Worm (Caenorhabditis elegans): ENCODE data around the gene srv-9.

Gene srv-9

ce11 chrV:13421697-13422096 is 1.2 kb downstream of the srv-9 start:
- TF ChIP-seq aly-2 (tag; optimal IDR thresholded peaks at IDR 0.05) (no peak), ztf-11 (tag; optimal IDR thresholded peaks at IDR 0.05) (no peak), jun-1 (tag; optimal IDR thresholded peaks at IDR 0.05) (peak; percentile 18), elt-3 (tag; optimal IDR thresholded peaks at IDR 0.05) (no peak), nhr-23 (tag; optimal IDR thresholded peaks at IDR 0.05) (no peak), ztf-4 (tag; optimal IDR thresholded peaks at IDR 0.05) (no peak), zag-1 (tag; optimal IDR thresholded peaks at IDR 0.05) (no peak), elt-1 (tag; optimal IDR thresholded peaks at IDR 0.05) (no peak), sea-2 (GFP tag; optimal IDR thresholded peaks at IDR 0.05) (no peak), lin-15B (tag; optimal IDR thresholded peaks at IDR 0.05) (no peak), pqm-1 (tag; optimal IDR thresholded peaks at IDR 0.05) (peak; percentile 96), elt-2 (tag; optimal IDR thresholded peaks at IDR 0.05) (peak; percentile 91), ceh-9 (tag; optimal IDR thresholded peaks at IDR 0.05) (no peak), unc-39 (tag; optimal IDR thresholded peaks at IDR 0.05) (no peak), tbx-2 (tag; optimal IDR thresholded peaks at IDR 0.05) (no peak), nhr-237 (tag; optimal IDR thresholded peaks at IDR 0.05) (no peak)

ce11 chrV:13420640-13421039 is 2.3 kb downstream of the srv-9 start, which contains the start of gene srv-8:
Gene srv-8, minus strand, starts transcription at chrV:13420740.
- no peak for TF ChIP-seq nhr-11 (tag; optimal IDR thresholded peaks at IDR 0.05)

- TF ChIP-seq hmg-11 (tag; optimal IDR thresholded peaks at IDR 0.05): no peak
- TF ChIP-seq tbx-2 (tag; optimal IDR thresholded peaks at IDR 0.05): no peak
- no peak for TF ChIP-seq snpc-4 (tag; optimal IDR thresholded peaks at IDR 0.05)
- no peak for TF ChIP-seq aly-2 (tag; optimal IDR thresholded peaks at IDR 0.05)
- TF ChIP-seq egl-5 (tag; optimal IDR thresholded peaks at IDR 0.05): no peak
- no peak for TF ChIP-seq ceh-82 (tag; optimal IDR thresholded peaks at IDR 0.05)
- TF ChIP-seq ceh-9 (tag; optimal IDR thresholded peaks at IDR 0.05): no peak
- no peak for TF ChIP-seq zag-1 (tag; optimal IDR thresholded peaks at IDR 0.05)
- TF ChIP-seq ztf-4 (tag; optimal IDR thresholded peaks at IDR 0.05): no peak
- TF ChIP-seq mdl-1 (tag; optimal IDR thresholded peaks at IDR 0.05): no peak
- TF ChIP-seq nhr-76 (tag; optimal IDR thresholded peaks at IDR 0.05): no peak
- TF ChIP-seq nhr-11 (tag; optimal IDR thresholded peaks at IDR 0.05): no peak
- TF ChIP-seq eor-1 (tag; optimal IDR thresholded peaks at IDR 0.05): no peak
- TF ChIP-seq unc-39 (tag; optimal IDR thresholded peaks at IDR 0.05): no peak
- no peak for TF ChIP-seq elt-1 (tag; optimal IDR thresholded peaks at IDR 0.05)
- TF ChIP-seq lin-39 (tag; optimal IDR thresholded peaks at IDR 0.05): no peak
- TF ChIP-seq ceh-16 (tag; optimal IDR thresholded peaks at IDR 0.05): no peak
- no peak for TF ChIP-seq nhr-67 (tag; optimal IDR thresholded peaks at IDR 0.05)
- TF ChIP-seq daf-12 (tag; optimal IDR thresholded peaks at IDR 0.05): no peak
Observed at ce11 chrV:13417513-13417912, 5.4 kb downstream of the srv-9 start, which contains the start of gene F53F1.6. Gene F53F1.6, minus strand, starts transcription at chrV:13417613.

ce11 chrV:13416076-13416475 is 6.9 kb downstream of the srv-9 start:
- TF ChIP-seq nhr-237 (tag; optimal IDR thresholded peaks at IDR 0.05) (no peak), elt-1 (tag; optimal IDR thresholded peaks at IDR 0.05) (no peak), lsy-12 (tag; optimal IDR thresholded peaks at IDR 0.05) (no peak), snpc-4 (tag; optimal IDR thresholded peaks at IDR 0.05) (no peak), ama-1 (optimal IDR thresholded peaks at IDR 0.05) (no peak), ztf-4 (tag; optimal IDR thresholded peaks at IDR 0.05) (no peak), fkh-2 (tag; optimal IDR thresholded peaks at IDR 0.05) (no peak), fos-1 (tag; optimal IDR thresholded peaks at IDR 0.05) (no peak), sea-2 (GFP tag; optimal IDR thresholded peaks at IDR 0.05) (no peak), nhr-77 (tag; optimal IDR thresholded peaks at IDR 0.05) (peak; percentile 79), zag-1 (tag; optimal IDR thresholded peaks at IDR 0.05) (no peak), pqm-1 (tag; optimal IDR thresholded peaks at IDR 0.05) (no peak), nhr-43 (tag; optimal IDR thresholded peaks at IDR 0.05; ENCODE audit: poor library complexity, severe bottlenecking) (peak; percentile 46), lin-39 (tag; optimal IDR thresholded peaks at IDR 0.05) (no peak), tbx-2 (tag; optimal IDR thresholded peaks at IDR 0.05) (no peak), hmg-11 (tag; optimal IDR thresholded peaks at IDR 0.05) (no peak), ceh-28 (tag; optimal IDR thresholded peaks at IDR 0.05) (no peak), nhr-25 (tag; optimal IDR thresholded peaks at IDR 0.05) (peak; percentile 4), ztf-11 (tag; optimal IDR thresholded peaks at IDR 0.05) (no peak), skn-1 (tag; optimal IDR thresholded peaks at IDR 0.05) (no peak), nhr-11 (tag; optimal IDR thresholded peaks at IDR 0.05) (no peak), mdl-1 (tag; optimal IDR thresholded peaks at IDR 0.05) (no peak), elt-2 (tag; optimal IDR thresholded peaks at IDR 0.05) (no peak), ceh-16 (tag; optimal IDR thresholded peaks at IDR 0.05) (no peak), eor-1 (tag; optimal IDR thresholded peaks at IDR 0.05) (no peak), pha-4 (tag; optimal IDR thresholded peaks at IDR 0.05) (no peak), fkh-10 (GFP tag; optimal IDR thresholded peaks at IDR 0.05) (no peak), R02D3.7 (tag; optimal IDR thresholded peaks at IDR 0.05) (no peak), elt-3 (tag; optimal IDR thresholded peaks at IDR 0.05) (no peak), unc-39 (tag; optimal IDR thresholded peaks at IDR 0.05) (no peak), daf-12 (tag; optimal IDR thresholded peaks at IDR 0.05) (no peak), ceh-82 (tag; optimal IDR thresholded peaks at IDR 0.05) (peak; percentile 39), jun-1 (tag; optimal IDR thresholded peaks at IDR 0.05) (no peak), nhr-28 (tag; optimal IDR thresholded peaks at IDR 0.05) (no peak), nhr-12 (tag; optimal IDR thresholded peaks at IDR 0.05) (no peak), lin-15B (tag; optimal IDR thresholded peaks at IDR 0.05) (no peak)
